Worm (Caenorhabditis elegans): ENCODE data around the gene K05F1.13.

- no peak for TF ChIP-seq tbx-2 (tag; optimal IDR thresholded peaks at IDR 0.05)
- TF ChIP-seq nhr-11 (tag; optimal IDR thresholded peaks at IDR 0.05): no peak
- no peak for TF ChIP-seq R02D3.7 (tag; optimal IDR thresholded peaks at IDR 0.05)
- TF ChIP-seq zag-1 (tag; optimal IDR thresholded peaks at IDR 0.05): no peak
- no peak for TF ChIP-seq fkh-2 (tag; optimal IDR thresholded peaks at IDR 0.05)
- TF ChIP-seq nhr-76 (tag; optimal IDR thresholded peaks at IDR 0.05): no peak
- no peak for TF ChIP-seq ceh-28 (tag; optimal IDR thresholded peaks at IDR 0.05)
- TF ChIP-seq elt-3 (tag; optimal IDR thresholded peaks at IDR 0.05): no peak
- no peak for TF ChIP-seq ama-1 (optimal IDR thresholded peaks at IDR 0.05)
- TF ChIP-seq pha-4 (tag; optimal IDR thresholded peaks at IDR 0.05): no peak
- no peak for TF ChIP-seq mdl-1 (tag; optimal IDR thresholded peaks at IDR 0.05)
These were observed 8.5 kb downstream of the K05F1.13 start, which contains the start of the genes msp-63 and msp-142 for ce11 chrII:5797348-5797977.

Measured in whole organism, L3 larva.